Worm (Caenorhabditis elegans): ENCODE results near the gene sna-2.

DNA sequence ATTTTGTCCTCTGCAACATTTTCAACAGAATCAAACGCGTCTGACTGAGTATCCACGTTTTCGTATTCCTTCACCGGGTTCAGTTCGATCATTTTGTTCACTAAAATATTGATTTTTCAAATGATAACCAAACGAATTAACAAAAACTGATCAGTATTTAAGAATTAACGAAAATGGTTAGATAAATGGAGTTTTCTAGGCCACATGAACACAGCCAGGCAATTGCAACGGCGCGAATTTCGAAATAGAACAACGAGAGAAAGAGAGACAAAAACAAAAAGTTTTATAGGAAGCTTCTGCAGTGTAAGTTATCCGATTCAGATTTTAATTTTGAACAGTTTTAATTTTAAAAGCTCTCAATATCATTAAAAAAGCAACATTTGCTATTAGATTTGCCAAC, at the start of gene sna-2:
- TF ChIP-seq lin-15B (tag; optimal IDR thresholded peaks at IDR 0.05) (peak; percentile 34), elt-3 (tag; optimal IDR thresholded peaks at IDR 0.05) (no peak), nhr-11 (tag; optimal IDR thresholded peaks at IDR 0.05) (no peak), skn-1 (tag; optimal IDR thresholded peaks at IDR 0.05) (no peak), nhr-25 (tag; optimal IDR thresholded peaks at IDR 0.05) (peak; percentile 49), ama-1 (optimal IDR thresholded peaks at IDR 0.05) (no peak), pqm-1 (tag; optimal IDR thresholded peaks at IDR 0.05) (no peak)

All from whole organism, L3 larva.